Worm (Caenorhabditis elegans): Measurements from ENCODE around the gene dhs-28.

- TF ChIP-seq ref-1 (GFP tag; conservative IDR thresholded peaks at IDR 0.05) (no peak), ztf-29 (GFP tag; IDR thresholded peaks at IDR 0.05) (no peak), flt-1 (GFP tag; IDR thresholded peaks at IDR 0.05) (no peak), tab-1 (GFP tag; IDR thresholded peaks at IDR 0.05) (no peak), ztf-23 (GFP tag; IDR thresholded peaks at IDR 0.05) (no peak), med-1 (GFP tag; optimal IDR thresholded peaks at IDR 0.05; ENCODE audit: insufficient read depth) (no peak), klf-2 (GFP tag; conservative IDR thresholded peaks at IDR 0.05) (no peak), T22C8.4 (GFP tag; IDR thresholded peaks at IDR 0.05) (no peak)
Observed at ce11 chrX:6819633-6820032, 1.4 kb downstream of the dhs-28 start.
